Worm (Caenorhabditis elegans): Measurements from ENCODE around the gene F32D8.15.

DNA sequence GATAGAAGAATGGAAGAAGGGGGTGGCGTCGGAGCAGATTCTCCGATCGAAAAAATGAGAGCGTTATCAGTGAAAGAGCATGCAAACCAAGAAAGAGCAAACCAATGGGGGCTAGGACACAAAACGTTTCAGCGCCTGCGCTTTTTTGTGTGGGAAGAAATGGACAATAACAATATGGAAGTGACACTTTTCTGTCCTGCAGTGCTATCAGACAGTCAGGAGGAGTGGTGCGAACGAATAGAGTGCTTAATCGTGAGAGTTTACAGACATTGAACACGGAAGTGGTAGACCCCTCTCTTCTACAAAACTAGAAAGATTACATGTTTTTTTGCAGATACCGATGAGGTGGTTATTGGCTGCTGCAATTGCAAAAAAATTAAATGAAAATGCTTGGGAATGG, 48.5 kb upstream of the F32D8.15 start:
- TF ChIP-seq pha-4 (tag; optimal IDR thresholded peaks at IDR 0.05) (no peak), unc-55 (GFP tag; optimal IDR thresholded peaks at IDR 0.05) (no peak), nhr-11 (tag; optimal IDR thresholded peaks at IDR 0.05) (no peak)

Measured in whole organism, late embryonic.